Worm (Caenorhabditis elegans) whole organism, L4/young adult: ENCODE measurements around the gene skr-4.
A peak's percentile ranks its signal among the peaks of the same experiment; 100 is the strongest.

Source experiments
- W03F9.2 ChIP-seq: fragments of 150-350 bp; optimal IDR thresholded peaks from 2 replicates; lab custom pipeline; 2014; ENCODE audit warnings: missing biosample characterization, missing genetic modification characterization
- dao-5 ChIP-seq: sonication (generic microtip); optimal IDR thresholded peaks from 2 replicates; lab custom pipeline; 2016; ENCODE audit warnings: missing genotype, missing genetic modification characterization, moderate library complexity, missing compliant biosample characterization
- him-1 ChIP-seq: sonication (generic microtip); optimal IDR thresholded peaks from 2 replicates; lab custom pipeline; 2016; ENCODE audit warnings: missing genotype, missing genetic modification reagents, missing genetic modification characterization, missing compliant biosample characterization

- TF ChIP-seq him-1 (tag; lab: Kevin White, UChicago): no peak
- peak; percentile 25 for TF ChIP-seq W03F9.2 (tag; lab: Kevin White, UChicago)
- no peak for TF ChIP-seq dao-5 (tag; lab: Kevin White, UChicago)
Observed at ce11 chrV:19897557-19897956, 26.5 kb upstream of the skr-4 start.
